Fruit fly (Drosophila melanogaster): Measurements from ENCODE around the gene His4r.

Gene His4r

DNA sequence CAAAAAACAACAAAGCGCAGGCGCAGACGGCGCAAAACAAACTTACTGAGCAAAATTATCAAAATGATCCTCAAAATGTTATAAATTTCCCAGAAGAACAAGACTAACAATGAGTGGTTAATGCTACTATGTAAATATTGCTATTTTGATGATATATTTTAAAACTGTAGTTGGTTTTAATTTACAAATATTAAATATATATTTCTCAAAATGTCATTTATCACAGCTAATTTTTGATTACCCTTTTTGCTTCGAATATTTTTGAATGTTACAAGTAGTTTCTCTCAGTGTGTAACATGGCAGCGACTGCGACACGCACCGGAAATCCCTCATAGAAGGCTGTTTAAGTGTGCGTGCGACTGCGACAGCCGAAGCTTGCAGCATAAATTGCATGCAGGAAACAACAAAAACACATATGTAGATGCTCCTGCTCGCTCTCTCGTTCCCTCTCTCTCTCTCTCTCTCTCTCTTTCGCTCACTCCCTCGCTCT is 27.6 kb upstream of the His4r start:
- TF ChIP-seq onecut (GFP tag; IDR thresholded peaks at IDR 0.05) (peak; percentile 27; the same call in 1 of the 2 replicates), Spps (tag; optimal IDR thresholded peaks at IDR 0.05) (peak; percentile 0), CG7556 (GFP tag; optimal IDR thresholded peaks at IDR 0.05) (peak; percentile 45), Tbp (GFP tag; optimal IDR thresholded peaks at IDR 0.05) (no peak), CG18599 (GFP tag; optimal IDR thresholded peaks at IDR 0.05) (peak; percentile 12), HLHmδ (GFP tag; optimal IDR thresholded peaks at IDR 0.05) (peak; percentile 35), CG18476 (GFP tag; optimal IDR thresholded peaks at IDR 0.05) (peak; percentile 10), CG17361 (GFP tag; IDR thresholded peaks at IDR 0.05) (peak; percentile 60), hkb (optimal IDR thresholded peaks at IDR 0.05) (no peak), hkb (GFP tag; IDR thresholded peaks at IDR 0.05) (0 out of 2 replicates have a peak, but pooled peaks have one; percentile 25), CG4424 (GFP tag; optimal IDR thresholded peaks at IDR 0.05) (peak; percentile 53), CG4820 (GFP tag; optimal IDR thresholded peaks at IDR 0.05) (peak; percentile 32), lab (GFP tag; optimal IDR thresholded peaks at IDR 0.05) (peak; percentile 12), Camta (GFP tag; optimal IDR thresholded peaks at IDR 0.05) (no peak), pum (GFP tag; optimal IDR thresholded peaks at IDR 0.05) (no peak), CG17829 (tag; optimal IDR thresholded peaks at IDR 0.05) (peak; percentile 45), exex (tag; optimal IDR thresholded peaks at IDR 0.05) (no peak), ab (GFP tag; optimal IDR thresholded peaks at IDR 0.05) (no peak), CG15269 (tag; optimal IDR thresholded peaks at IDR 0.05) (peak; percentile 22), nau (GFP tag; optimal IDR thresholded peaks at IDR 0.05) (peak; percentile 5), Ets97D (GFP tag; optimal IDR thresholded peaks at IDR 0.05) (peak; percentile 32), CG6175 (GFP tag; IDR thresholded peaks at IDR 0.05) (no peak), unc-4 (GFP tag; IDR thresholded peaks at IDR 0.05; ENCODE audit: partially characterized antibody) (no peak), CG10267 (tag; optimal IDR thresholded peaks at IDR 0.05) (peak; percentile 33), crol (GFP tag; IDR thresholded peaks at IDR 0.05) (0 out of 2 replicates have a peak, but pooled peaks have one; percentile 2), ranshi (GFP tag; IDR thresholded peaks at IDR 0.05) (no peak), dmrt99B (tag; optimal IDR thresholded peaks at IDR 0.05) (peak; percentile 49), CG8290 (GFP tag; optimal IDR thresholded peaks at IDR 0.05) (no peak), CG8290 (tag; optimal IDR thresholded peaks at IDR 0.05) (no peak), CG13424 (tag; optimal IDR thresholded peaks at IDR 0.05) (peak; percentile 35), D19A (tag; optimal IDR thresholded peaks at IDR 0.05) (peak; percentile 45), CG1832 (GFP tag; optimal IDR thresholded peaks at IDR 0.05) (peak; percentile 51), CG15696 (tag; optimal IDR thresholded peaks at IDR 0.05) (peak; percentile 0), CG30431 (GFP tag; optimal IDR thresholded peaks at IDR 0.05) (peak; percentile 10), dati (GFP tag; IDR thresholded peaks at IDR 0.05) (0 out of 2 replicates have a peak, but pooled peaks have one; percentile 24), Pdp1 (GFP tag; optimal IDR thresholded peaks at IDR 0.05) (no peak), CG17328 (GFP tag; IDR thresholded peaks at IDR 0.05) (peak; percentile 24; the same call in 1 of the 2 replicates), CG8924 (tag; optimal IDR thresholded peaks at IDR 0.05) (peak; percentile 37), stc (GFP tag; IDR thresholded peaks at IDR 0.05) (peak; percentile 40; the same call in 1 of the 2 replicates), CG18011 (GFP tag; optimal IDR thresholded peaks at IDR 0.05) (no peak), CG31441 (GFP tag; IDR thresholded peaks at IDR 0.05) (peak; percentile 59), H15 (GFP tag; IDR thresholded peaks at IDR 0.05) (0 out of 3 replicates have a peak, but pooled peaks have one; percentile 7), croc (GFP tag; conservative IDR thresholded peaks at IDR 0.05) (0 out of 3 replicates have a peak, but pooled peaks have one; percentile 24), dysf (GFP tag; IDR thresholded peaks at IDR 0.05) (peak; percentile 38; the same call in 2 of the 3 replicates), Ada2b (GFP tag; IDR thresholded peaks at IDR 0.05) (0 out of 2 replicates have a peak, but pooled peaks have one; percentile 10), wek (GFP tag; optimal IDR thresholded peaks at IDR 0.05) (no peak), grau (tag; optimal IDR thresholded peaks at IDR 0.05) (peak; percentile 37), CG12659 (GFP tag; optimal IDR thresholded peaks at IDR 0.05) (peak; percentile 5), CG12155 (GFP tag; optimal IDR thresholded peaks at IDR 0.05) (no peak), Blimp-1 (GFP tag; optimal IDR thresholded peaks at IDR 0.05) (peak; percentile 51)
